Worm (Caenorhabditis elegans) whole organism, L4 larva: Measurements from ENCODE around the gene tbx-43.
A peak's percentile ranks its signal among the peaks of the same experiment; 100 is the strongest.

ENCODE experiments used
- F10B5.3 ChIP-seq: sonication (generic microtip); optimal IDR thresholded peaks from 2 replicates; lab custom pipeline; 2016; ENCODE audit warnings: mild to moderate bottlenecking, missing genetic modification characterization, missing compliant biosample characterization
- F26F4.8 ChIP-seq: fragments of 200-800 bp; sonication (Bioruptor generic); conservative IDR thresholded peaks from 2 replicates; pipeline ENCODE4 v1.3.6; 2022; ENCODE audit warnings: missing genetic modification characterization, missing compliant biosample characterization
- F44E2.7 ChIP-seq: fragments of 200-800 bp; sonication (Bioruptor generic); IDR thresholded peaks from 2 replicates; pipeline ENCODE4 v2.1.2; 2022; ENCODE audit warnings: missing genetic modification characterization, missing compliant biosample characterization
- T20F7.1 ChIP-seq: fragments of 200-800 bp; sonication (Bioruptor generic); optimal IDR thresholded peaks from 2 replicates; lab custom pipeline; 2018; ENCODE audit warnings: mild to moderate bottlenecking, missing genetic modification characterization, missing compliant biosample characterization
- ZK337.2 ChIP-seq: fragments of 200-800 bp; sonication (Bioruptor generic); IDR thresholded peaks from 2 replicates; pipeline ENCODE4 v1.3.6; 2022; ENCODE audit warnings: missing genetic modification reagents, missing genetic modification characterization, missing compliant biosample characterization
- ZK546.5 ChIP-seq, 2 experiments: sonication (generic microtip); optimal IDR thresholded peaks; 2 replicates each; lab custom pipeline; 2017; ENCODE audit warnings: missing biosample characterization in 2 of 2, missing genetic modification characterization in 2 of 2
- aha-1 ChIP-seq: fragments of 150-350 bp; peaks from one replicate; lab custom pipeline; 2014; ENCODE audit warnings: missing biosample characterization, missing genetic modification characterization
- ceh-28 ChIP-seq: fragments of 150-350 bp; optimal IDR thresholded peaks from 2 replicates; lab custom pipeline; 2014; ENCODE audit warnings: missing biosample characterization, missing genetic modification reagents, missing genetic modification characterization
- ctbp-1 ChIP-seq: fragments of 200-800 bp; sonication (Bioruptor generic); IDR thresholded peaks from 2 replicates; pipeline ENCODE4 v1.3.6; 2022; ENCODE audit warnings: missing genetic modification reagents, missing genetic modification characterization, missing compliant biosample characterization
- daf-19 ChIP-seq: fragments of 200-800 bp; sonication (Bioruptor generic); conservative IDR thresholded peaks from 2 replicates; pipeline ENCODE4 v1.3.6; 2022; ENCODE audit warnings: missing genetic modification characterization, missing compliant biosample characterization
- dmd-6 ChIP-seq: fragments of 200-800 bp; sonication (Bioruptor generic); IDR thresholded peaks from 2 replicates; pipeline ENCODE4 v1.3.6; 2022; ENCODE audit warnings: missing genetic modification reagents, missing genetic modification characterization, missing compliant biosample characterization
- egl-43 ChIP-seq: fragments of 200-800 bp; sonication (Bioruptor generic); IDR thresholded peaks from 2 replicates; pipeline ENCODE4 v1.3.6; 2022; ENCODE audit warnings: missing genetic modification reagents, missing genetic modification characterization, missing compliant biosample characterization
- fkh-10 ChIP-seq: fragments of 150-350 bp; optimal IDR thresholded peaks from 2 replicates; lab custom pipeline; 2014; ENCODE audit warnings: missing biosample characterization, missing genetic modification reagents, missing genetic modification characterization
- gei-8 ChIP-seq: fragments of 200-800 bp; sonication (Bioruptor generic); optimal IDR thresholded peaks from 2 replicates; lab custom pipeline; 2018; ENCODE audit warnings: mild to moderate bottlenecking, missing genetic modification characterization, missing compliant biosample characterization
- hlh-11 ChIP-seq: fragments of 200-800 bp; sonication (Bioruptor generic); optimal IDR thresholded peaks from 2 replicates; lab custom pipeline; 2018; ENCODE audit warnings: mild to moderate bottlenecking, missing genetic modification characterization, missing compliant biosample characterization
- hmg-1.1 ChIP-seq: fragments of 200-800 bp; sonication (Bioruptor generic); IDR thresholded peaks from 2 replicates; pipeline ENCODE4 v1.3.6; 2022; ENCODE audit warnings: missing genetic modification reagents, missing genetic modification characterization, missing compliant biosample characterization
- lim-7 ChIP-seq: fragments of 200-800 bp; sonication (Bioruptor generic); IDR thresholded peaks from 2 replicates; pipeline ENCODE4 v1.3.6; 2022; ENCODE audit warnings: missing genetic modification characterization, missing compliant biosample characterization
- lsy-2 ChIP-seq, 2 experiments: fragments of 150-350 bp in 1 of 2; sonication (generic microtip) in 1 of 2; optimal IDR thresholded peaks; 2 replicates each; lab custom pipeline; 2014 to 2017; ENCODE audit warnings: missing biosample characterization in 2 of 2, missing genetic modification characterization in 2 of 2
- mes-2 ChIP-seq: sonication (generic microtip); optimal IDR thresholded peaks from 2 replicates; lab custom pipeline; 2016; ENCODE audit warnings: missing genotype, mild to moderate bottlenecking, missing genetic modification characterization, missing compliant biosample characterization; ENCODE audit not compliant: poor library complexity, severe bottlenecking
- nhr-10 ChIP-seq: fragments of 150-350 bp; optimal IDR thresholded peaks from 2 replicates; lab custom pipeline; 2014; ENCODE audit warnings: missing biosample characterization, missing genetic modification characterization
- nhr-237 ChIP-seq: sonication (generic microtip); optimal IDR thresholded peaks from 2 replicates; lab custom pipeline; 2017; ENCODE audit warnings: missing biosample characterization, missing genetic modification characterization
- php-3 ChIP-seq: fragments of 200-800 bp; sonication (Bioruptor generic); IDR thresholded peaks from 2 replicates; pipeline ENCODE4 v1.3.6; 2022; ENCODE audit warnings: missing genetic modification reagents, missing genetic modification characterization, missing compliant biosample characterization
- saeg-2 ChIP-seq: fragments of 200-800 bp; sonication (Bioruptor generic); IDR thresholded peaks from 2 replicates; pipeline ENCODE4 v1.3.6; 2022; ENCODE audit warnings: missing genetic modification reagents, missing genetic modification characterization, missing compliant biosample characterization
- sdz-12 ChIP-seq: fragments of 200-800 bp; sonication (Bioruptor generic); optimal IDR thresholded peaks from 2 replicates; lab custom pipeline; 2018; ENCODE audit warnings: mild to moderate bottlenecking, missing genetic modification characterization, missing compliant biosample characterization
- set-16 ChIP-seq: fragments of 200-800 bp; sonication (Bioruptor generic); IDR thresholded peaks from 2 replicates; pipeline ENCODE4 v1.3.6; 2022; ENCODE audit warnings: missing genetic modification reagents, missing genetic modification characterization, missing compliant biosample characterization
- snpc-1.2 ChIP-seq: fragments of 200-800 bp; sonication (Bioruptor generic); IDR thresholded peaks from 2 replicates; pipeline ENCODE4 v1.3.6; 2022; ENCODE audit warnings: missing genetic modification reagents, missing genetic modification characterization, missing compliant biosample characterization
- snpc-4 ChIP-seq: fragments of 150-350 bp; optimal IDR thresholded peaks from 2 replicates; lab custom pipeline; 2014; ENCODE audit warnings: missing biosample characterization, missing genetic modification characterization
- zfp-3 ChIP-seq: fragments of 200-800 bp; sonication (Bioruptor generic); conservative IDR thresholded peaks from 2 replicates; pipeline ENCODE4 v1.3.6; 2022; ENCODE audit warnings: missing genetic modification reagents, missing genetic modification characterization, missing compliant biosample characterization

tbx-43 gene

DNA sequence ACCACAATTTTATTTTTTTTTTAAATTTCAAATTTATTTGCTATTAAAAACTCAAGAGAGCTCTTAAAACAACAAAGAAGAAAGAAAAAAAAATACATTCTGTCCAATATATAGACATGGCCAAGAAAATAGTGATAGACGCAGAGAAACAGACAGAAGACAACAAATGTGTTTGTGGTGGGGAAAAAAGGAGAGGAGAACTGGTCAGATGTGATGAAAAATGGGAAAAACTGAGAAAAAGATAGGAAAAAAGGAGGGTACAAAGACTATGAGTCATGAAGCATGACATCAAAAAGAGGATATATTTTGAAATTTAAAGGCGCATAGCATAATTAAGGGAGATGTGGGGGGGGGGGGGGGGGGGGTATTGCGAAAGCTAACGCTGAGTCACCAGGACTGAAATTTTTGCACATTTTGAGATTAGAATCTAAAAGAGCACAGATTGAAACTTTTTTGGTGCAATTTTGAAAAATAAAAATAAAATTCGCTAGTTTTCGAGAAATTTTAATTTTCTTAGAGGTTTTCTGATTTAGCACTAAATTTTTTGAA is 49.2 kb upstream of the tbx-43 start (continued):
- peak; percentile 46; the same call in 1 of the 2 replicates for TF ChIP-seq hmg-1.1 (GFP tag; lab: Robert Waterston, UW)
- TF ChIP-seq hlh-11: peak; percentile 59
- TF ChIP-seq daf-19 (GFP tag; lab: Robert Waterston, UW): no peak
- no peak for TF ChIP-seq T20F7.1 (GFP tag; lab: Kevin White, UChicago)
- TF ChIP-seq, all 104 proteins: peak for 15

- TF ChIP-seq lim-7 (GFP tag; lab: Robert Waterston, UW) (no peak), hlh-11 (no peak), daf-19 (GFP tag; lab: Robert Waterston, UW) (no peak), gei-8 (GFP tag; lab: Kevin White, UChicago) (no peak), lsy-2 (tag; optimal IDR thresholded peaks at IDR 0.05; lab: Kevin White, UChicago) (peak in 1 of 2 experiments; percentile 56), php-3 (GFP tag; lab: Robert Waterston, UW) (no peak), ctbp-1 (GFP tag; lab: Robert Waterston, UW) (no peak)
Observed at ce11 chrIII:1818001-1818655, 48.2 kb upstream of the tbx-43 start, which contains the start of gene clp-4. clp-4 (minus strand) TSS chrIII:1818323.

- TF ChIP-seq snpc-4 (tag; lab: Kevin White, UChicago) (no peak), ZK546.5 (tag; optimal IDR thresholded peaks at IDR 0.05; lab: Kevin White, UChicago) (no peak), set-16 (GFP tag; lab: Robert Waterston, UW) (peak; percentile 68)
Observed at ce11 chrIII:1814285-1814684, 44.4 kb upstream of the tbx-43 start.

ce11 chrIII:1807297-1807935 is 37.5 kb upstream of the tbx-43 start:
- peak; percentile 99 for TF ChIP-seq ceh-28 (tag; lab: Kevin White, UChicago)
- TF ChIP-seq dmd-6 (GFP tag; lab: Robert Waterston, UW): 0 out of 2 replicates have a peak, but pooled peaks have one; percentile 11
- TF ChIP-seq ctbp-1 (GFP tag; lab: Robert Waterston, UW): 0 out of 2 replicates have a peak, but pooled peaks have one; percentile 30
- peak; percentile 43; the same call in 1 of the 2 replicates for TF ChIP-seq hmg-1.1 (GFP tag; lab: Robert Waterston, UW)
- peak; percentile 99 for TF ChIP-seq F44E2.7 (GFP tag; lab: Robert Waterston, UW)

- no peak for TF ChIP-seq nhr-10 (tag; lab: Kevin White, UChicago)
- TF ChIP-seq set-16 (GFP tag; lab: Robert Waterston, UW): peak; percentile 97
- peak; percentile 94 for TF ChIP-seq ceh-28 (tag; lab: Kevin White, UChicago)
Observed at ce11 chrIII:1806183-1806798, 36.4 kb upstream of the tbx-43 start.

DNA sequence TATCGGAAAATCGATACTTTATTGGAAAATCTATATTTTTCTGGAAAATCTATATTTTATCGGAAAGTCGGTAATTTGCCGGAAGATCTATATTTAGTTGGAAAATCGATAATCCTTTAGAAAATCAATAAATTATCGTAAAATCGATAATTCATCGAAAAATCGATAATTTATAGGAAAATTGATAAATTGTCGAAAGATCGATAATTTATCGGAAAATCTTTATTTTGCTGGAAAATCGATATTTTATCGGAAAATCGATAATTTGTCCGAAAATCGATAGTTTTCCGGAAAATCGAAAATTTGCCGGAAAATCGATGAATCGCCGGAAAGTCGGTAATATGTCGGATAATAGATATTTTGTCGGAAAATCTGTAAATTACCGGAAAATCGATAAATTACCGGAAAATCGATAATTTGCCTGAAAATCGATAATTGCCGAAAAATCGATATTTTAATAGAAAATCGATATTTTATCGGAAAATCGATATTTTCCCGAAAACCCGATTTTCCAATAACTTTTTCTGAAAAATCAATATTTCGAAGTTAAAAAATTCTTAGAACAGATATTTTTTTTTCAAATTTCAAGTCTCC is 35.6 kb upstream of the tbx-43 start:
- TF ChIP-seq nhr-237 (tag; lab: Kevin White, UChicago): no peak
- TF ChIP-seq saeg-2 (GFP tag; lab: Robert Waterston, UW): no peak
- peak; percentile 98 for TF ChIP-seq ceh-28 (tag; lab: Kevin White, UChicago)

DNA sequence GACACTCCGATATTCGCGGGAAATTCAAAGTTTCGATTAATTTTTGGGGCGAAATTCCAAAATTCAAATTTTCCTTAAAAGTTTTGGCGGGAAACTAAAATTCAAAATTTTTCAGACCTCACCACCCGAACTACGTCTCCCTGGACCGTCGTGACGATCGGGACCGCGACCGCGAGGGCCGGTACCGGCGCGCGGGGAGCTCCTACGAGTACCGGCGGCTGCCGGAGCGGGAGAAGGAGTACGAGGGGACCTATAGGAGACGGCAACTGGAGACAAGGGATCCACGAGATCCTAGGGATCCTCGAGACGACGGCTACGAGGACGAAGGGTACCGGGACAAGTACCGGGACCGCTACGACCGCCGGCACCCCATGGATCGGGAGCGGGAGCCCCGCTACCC is 34.6 kb upstream of the tbx-43 start:
- TF ChIP-seq F10B5.3 (tag; lab: Kevin White, UChicago): no peak
- TF ChIP-seq aha-1 (tag; lab: Kevin White, UChicago): peak; percentile 14
- peak; percentile 93 for TF ChIP-seq set-16 (GFP tag; lab: Robert Waterston, UW)
- TF ChIP-seq zfp-3: no peak

ce11 chrIII:1803000-1803399 is 33.1 kb upstream of the tbx-43 start:
- no peak for TF ChIP-seq mes-2
- TF ChIP-seq ZK337.2 (GFP tag; lab: Robert Waterston, UW): no peak
- 0 out of 2 replicates have a peak, but pooled peaks have one; percentile 16 for TF ChIP-seq egl-43 (GFP tag; lab: Robert Waterston, UW)
- 0 out of 2 replicates have a peak, but pooled peaks have one; percentile 9 for TF ChIP-seq F26F4.8 (GFP tag; lab: Robert Waterston, UW)
- TF ChIP-seq snpc-1.2: no peak
- peak; percentile 91 for TF ChIP-seq set-16 (GFP tag; lab: Robert Waterston, UW)
- no peak for TF ChIP-seq daf-19 (GFP tag; lab: Robert Waterston, UW)
- TF ChIP-seq ctbp-1 (GFP tag; lab: Robert Waterston, UW): no peak
- TF ChIP-seq fkh-10 (GFP tag; lab: Kevin White, UChicago): no peak
- TF ChIP-seq sdz-12 (GFP tag; lab: Kevin White, UChicago): no peak
- TF ChIP-seq, all 104 proteins: peak for 3
